Worm (Caenorhabditis elegans) whole organism, L4 larva: ENCODE results near the gene str-170.

ENCODE experiments used
- F10B5.3 ChIP-seq: sonication (generic microtip); optimal IDR thresholded peaks from 2 replicates; lab custom pipeline; 2016; ENCODE audit warnings: mild to moderate bottlenecking, missing genetic modification characterization, missing compliant biosample characterization
- F37D6.2 ChIP-seq: sonication (generic microtip); optimal IDR thresholded peaks from 2 replicates; lab custom pipeline; 2016; ENCODE audit warnings: mild to moderate bottlenecking, missing genetic modification characterization, missing compliant biosample characterization
- attf-4 ChIP-seq: sonication (generic microtip); optimal IDR thresholded peaks from 3 replicates; lab custom pipeline; 2017; ENCODE audit warnings: missing biosample characterization, missing genetic modification characterization
- dpl-1 ChIP-seq: fragments of 150-350 bp; optimal IDR thresholded peaks from 2 replicates; lab custom pipeline; 2014; ENCODE audit warnings: missing biosample characterization, missing genetic modification reagents, missing genetic modification characterization
- dve-1 ChIP-seq: sonication (generic microtip); optimal IDR thresholded peaks from 2 replicates; lab custom pipeline; 2017; ENCODE audit warnings: antibody characterized with exemption, mild to moderate bottlenecking, missing genetic modification characterization, missing compliant biosample characterization; ENCODE audit not compliant: insufficient read depth
- fos-1 ChIP-seq: fragments of 150-350 bp; optimal IDR thresholded peaks from 2 replicates; lab custom pipeline; 2014; ENCODE audit warnings: missing biosample characterization, missing genetic modification characterization
- hif-1 ChIP-seq, 2 experiments: sonication (generic microtip); optimal IDR thresholded peaks; 2 replicates each; lab custom pipeline; 2016 to 2017; ENCODE audit warnings: missing compliant biosample characterization in 2 of 2, missing genetic modification characterization in 2 of 2, missing genetic modification reagents in 2 of 2, missing genotype in 2 of 2, mild to moderate bottlenecking in 1 of 2
- jun-1 ChIP-seq: fragments of 150-350 bp; optimal IDR thresholded peaks from 2 replicates; lab custom pipeline; 2014; ENCODE audit warnings: missing biosample characterization, missing genetic modification reagents, missing genetic modification characterization
- lin-1 ChIP-seq: fragments of 200-800 bp; sonication (Bioruptor generic); IDR thresholded peaks from 2 replicates; pipeline ENCODE4 v1.3.6; 2022; ENCODE audit warnings: missing genetic modification reagents, missing genetic modification characterization, missing compliant biosample characterization
- mdt-29 ChIP-seq: fragments of 200-800 bp; sonication (Bioruptor generic); IDR thresholded peaks from 2 replicates; pipeline ENCODE4 v1.3.6; 2022; ENCODE audit warnings: missing genetic modification reagents, missing genetic modification characterization, missing compliant biosample characterization
- mxl-2 ChIP-seq: fragments of 200-800 bp; sonication (Bioruptor generic); conservative IDR thresholded peaks from 2 replicates; pipeline ENCODE4 v1.3.6; 2022; ENCODE audit warnings: missing genetic modification reagents, missing genetic modification characterization, missing compliant biosample characterization
- tra-1 ChIP-seq: fragments of 200-800 bp; sonication (Bioruptor generic); IDR thresholded peaks from 2 replicates; pipeline ENCODE4 v1.3.6; 2022; ENCODE audit warnings: missing genetic modification reagents, missing genetic modification characterization, missing compliant biosample characterization
- unc-62 ChIP-seq, 3 experiments: fragments of 150-350 bp in 1 of 3; sonication (generic microtip); optimal IDR thresholded peaks in 2 of 3; peaks in 1 of 3; 1 replicate in 1 of 3; 2 replicates in 2 of 3; lab custom pipeline; 2014 to 2017; ENCODE audit warnings: missing biosample characterization in 3 of 3, missing genetic modification characterization in 3 of 3, missing genetic modification reagents in 3 of 3, missing genotype in 1 of 3
- zip-11 ChIP-seq: fragments of 200-800 bp; sonication (Bioruptor generic); IDR thresholded peaks from 2 replicates; pipeline ENCODE4 v1.3.6; 2022; ENCODE audit warnings: missing genetic modification characterization, missing compliant biosample characterization

Gene str-170

DNA sequence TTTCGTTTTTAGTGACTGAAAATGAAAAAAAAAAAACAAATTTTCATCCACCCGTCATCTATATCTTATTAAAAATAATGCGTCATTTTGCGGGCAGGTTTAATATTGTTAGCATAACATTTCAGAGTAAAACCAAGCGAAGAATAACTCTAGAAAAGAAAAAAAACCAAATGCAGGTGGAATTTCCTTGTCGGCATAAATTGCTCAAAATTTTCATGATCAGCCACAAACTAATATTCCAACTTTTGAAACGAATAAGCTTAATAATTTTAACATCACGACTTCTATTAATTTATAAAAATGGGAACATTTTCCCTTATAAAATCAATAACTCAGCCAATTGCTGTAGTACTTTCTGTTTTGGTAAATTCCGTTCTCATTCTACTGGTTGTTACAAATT lies 38.5 kb downstream of the str-170 start, which contains the start of gene str-155:
Gene str-155, plus strand, starts transcription at position 301 of the 400 bp plus-strand sequence.
- TF ChIP-seq F10B5.3 (tag; lab: Kevin White, UChicago), result no peak
- TF ChIP-seq dpl-1 (GFP tag; lab: Kevin White, UChicago), result no peak
- TF ChIP-seq unc-62 (GFP tag; optimal IDR thresholded peaks at IDR 0.05 in 1 of 2; lab: Kevin White, UChicago), result peak in 1 of 2 experiments; percentile 65
- TF ChIP-seq unc-62 (tag; optimal IDR thresholded peaks at IDR 0.05; lab: Kevin White, UChicago), result no peak

- TF ChIP-seq mdt-29 (GFP tag; lab: Robert Waterston, UW), result no peak
- no peak for TF ChIP-seq mxl-2 (GFP tag; lab: Robert Waterston, UW)
- TF ChIP-seq dpl-1 (GFP tag; lab: Kevin White, UChicago), result no peak
- no peak for TF ChIP-seq lin-1 (GFP tag; lab: Robert Waterston, UW)
- TF ChIP-seq zip-11 (GFP tag; lab: Robert Waterston, UW), result no peak
- no peak for TF ChIP-seq hif-1 (tag; optimal IDR thresholded peaks at IDR 0.05; lab: Kevin White, UChicago)
- TF ChIP-seq jun-1 (tag; lab: Kevin White, UChicago), result no peak
- no peak for TF ChIP-seq F37D6.2
- no peak for TF ChIP-seq tra-1 (GFP tag; lab: Robert Waterston, UW)
- TF ChIP-seq fos-1 (tag; lab: Kevin White, UChicago), result no peak
- TF ChIP-seq attf-4 (tag; lab: Kevin White, UChicago), result no peak
- no peak for TF ChIP-seq dve-1 (tag; lab: Kevin White, UChicago)
Measured at ce11 chrIV:4917774-4918173, 40.6 kb downstream of the str-170 start, which contains the start of gene str-158. Gene str-158, plus strand, starts transcription at chrIV:4918074.
